Fruit fly (Drosophila melanogaster): ENCODE data around the gene CG31459.

Gene CG31459

dm6 chr3R:19859370-19860033 is 18.9 kb downstream of the CG31459 start:
- peak; percentile 74 for TF ChIP-seq noc (tag; optimal IDR thresholded peaks at IDR 0.05)

- peak; percentile 45 for TF ChIP-seq noc (tag; optimal IDR thresholded peaks at IDR 0.05)
Measured at dm6 chr3R:19860996-19861719, 20.5 kb downstream of the CG31459 start, which contains the start of the genes Ire1 and Mrm2. Ire1 (minus strand) TSS chr3R:19861291. Mrm2 (plus strand) TSS chr3R:19861610.

DNA sequence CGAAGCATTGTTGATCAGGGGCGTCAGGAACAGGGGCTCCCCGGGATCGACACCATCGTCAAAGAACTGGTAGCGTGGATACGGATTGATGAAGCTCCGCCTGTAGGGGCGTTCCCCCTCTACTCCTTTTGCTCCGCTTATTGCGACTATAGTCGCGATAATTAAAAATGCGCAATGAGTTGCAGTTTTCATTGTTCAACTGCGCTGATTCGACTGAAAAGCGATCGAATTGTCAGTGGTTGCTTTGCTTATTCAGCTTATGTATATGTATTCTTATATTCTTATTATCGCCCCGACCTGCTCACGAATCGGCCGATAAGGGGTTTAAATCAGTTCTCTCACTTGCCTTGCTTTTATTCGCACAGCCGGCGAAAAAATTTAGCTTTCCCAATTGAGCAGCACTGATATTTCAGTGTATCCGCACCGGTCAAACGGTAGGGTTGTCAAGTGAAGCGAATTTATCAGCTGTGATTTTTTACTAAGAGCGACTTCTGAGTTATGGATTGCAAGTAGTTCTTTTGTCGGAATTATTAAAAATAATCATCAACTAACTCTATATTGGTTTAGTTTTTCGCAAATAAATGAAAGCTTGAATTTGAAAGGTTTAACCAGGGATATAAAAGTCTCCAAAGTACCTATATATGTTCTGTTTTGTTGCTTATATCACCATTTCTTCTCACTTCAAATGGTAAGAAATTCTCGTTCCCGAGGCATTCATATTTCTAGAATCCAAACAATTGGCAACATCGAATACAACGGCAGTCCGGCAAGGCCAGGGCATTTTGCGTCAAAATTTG is 23.5 kb downstream of the CG31459 start, which contains the start of the genes CG4572 and CG4686:
TSS of gene CG4572 (minus strand) at position 415 of the 797 bp plus-strand sequence.
TSS of gene CG4686 (plus strand) at position 518 of the 797 bp plus-strand sequence.
- TF ChIP-seq noc (tag; optimal IDR thresholded peaks at IDR 0.05), result peak; percentile 83

dm6 chr3R:19873102-19873737 is 32.6 kb downstream of the CG31459 start:
- peak; percentile 4 for TF ChIP-seq noc (tag; optimal IDR thresholded peaks at IDR 0.05)

dm6 chr3R:19875118-19875887 is 34.7 kb downstream of the CG31459 start, which contains the start of gene Mrp5:
Mrp5 (minus strand) TSS chr3R:19875678.
- TF ChIP-seq noc (tag; optimal IDR thresholded peaks at IDR 0.05), result no peak

DNA sequence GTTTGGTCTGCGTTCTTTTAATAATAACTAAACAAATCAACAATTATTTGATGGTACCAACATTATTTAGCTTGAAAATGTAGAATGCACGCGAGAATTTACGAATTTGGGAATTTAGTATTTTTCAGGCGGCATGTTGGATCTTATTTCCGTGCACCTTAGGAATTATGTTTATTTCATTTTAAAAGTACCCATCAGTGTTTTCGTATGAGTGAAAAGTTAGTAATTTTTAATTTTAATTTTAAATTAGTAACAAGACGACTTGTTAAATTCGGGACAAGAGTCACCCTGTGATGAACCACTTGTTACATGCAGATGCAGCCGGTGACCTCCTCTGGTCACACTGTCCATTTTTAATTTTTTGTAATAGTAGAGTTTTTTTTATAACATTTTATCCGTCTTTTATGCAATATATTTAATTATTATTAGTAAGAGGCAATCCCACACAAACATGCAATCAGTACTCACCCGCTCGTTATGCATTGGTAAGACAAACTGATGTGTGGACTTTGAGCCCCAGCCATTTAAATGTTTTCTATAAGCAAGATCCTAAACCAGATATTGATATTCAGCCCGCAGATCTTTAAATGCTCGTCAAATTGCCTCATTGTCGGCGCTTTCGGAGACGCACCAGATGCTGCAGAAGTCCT is 36.9 kb downstream of the CG31459 start, which contains the start of the genes CG17186 and Arc42:
TSS of gene CG17186 (minus strand) at position 88 of the 650 bp plus-strand sequence.
TSS of gene Arc42 (plus strand) at position 311 of the 650 bp plus-strand sequence.
- no peak for TF ChIP-seq noc (tag; optimal IDR thresholded peaks at IDR 0.05)

dm6 chr3R:19879470-19880052 is 38.9 kb downstream of the CG31459 start, which contains the start of gene Ask1:
Ask1 (plus strand) TSS chr3R:19879719.
- no peak for TF ChIP-seq noc (tag; optimal IDR thresholded peaks at IDR 0.05)

- TF ChIP-seq noc (tag; optimal IDR thresholded peaks at IDR 0.05), result peak; percentile 88
Measured at dm6 chr3R:19880431-19880939, 39.8 kb downstream of the CG31459 start.

DNA sequence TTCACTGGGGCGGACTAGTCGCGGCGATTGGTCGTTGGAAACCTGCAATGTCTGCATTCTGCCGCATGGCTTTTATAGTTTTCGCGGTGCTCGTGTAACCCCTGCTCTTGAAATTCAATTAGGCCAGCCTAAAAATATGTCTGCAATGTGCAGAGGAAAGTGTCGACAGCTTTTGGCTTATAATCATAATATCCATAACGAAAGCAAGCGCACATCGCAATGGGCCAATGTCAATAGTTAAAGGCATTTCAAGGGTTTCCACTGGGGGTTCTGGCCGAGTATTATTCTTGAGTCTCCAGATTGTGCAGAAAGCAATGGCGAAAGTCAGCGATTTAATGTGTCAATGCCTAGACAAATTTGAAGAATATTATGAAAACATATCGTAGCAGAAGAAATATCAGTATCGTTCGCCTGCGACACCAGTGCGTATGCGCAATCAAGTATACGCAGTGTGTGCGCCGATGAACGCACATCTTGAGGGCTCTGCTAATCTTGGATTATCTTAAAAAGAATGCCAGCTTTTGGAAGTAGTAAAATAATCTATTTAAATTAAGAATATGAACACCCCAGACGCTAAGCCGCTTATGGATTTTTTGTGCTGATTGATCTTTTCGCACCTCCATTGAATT is 47.6 kb downstream of the CG31459 start, which contains the start of gene ninaE:
TSS of gene ninaE (minus strand) at position 51 of the 629 bp plus-strand sequence.
- TF ChIP-seq noc (tag; optimal IDR thresholded peaks at IDR 0.05), result no peak

- TF ChIP-seq noc (tag; optimal IDR thresholded peaks at IDR 0.05), result peak; percentile 92
Measured at dm6 chr3R:19889603-19890187, 49.0 kb downstream of the CG31459 start.

DNA sequence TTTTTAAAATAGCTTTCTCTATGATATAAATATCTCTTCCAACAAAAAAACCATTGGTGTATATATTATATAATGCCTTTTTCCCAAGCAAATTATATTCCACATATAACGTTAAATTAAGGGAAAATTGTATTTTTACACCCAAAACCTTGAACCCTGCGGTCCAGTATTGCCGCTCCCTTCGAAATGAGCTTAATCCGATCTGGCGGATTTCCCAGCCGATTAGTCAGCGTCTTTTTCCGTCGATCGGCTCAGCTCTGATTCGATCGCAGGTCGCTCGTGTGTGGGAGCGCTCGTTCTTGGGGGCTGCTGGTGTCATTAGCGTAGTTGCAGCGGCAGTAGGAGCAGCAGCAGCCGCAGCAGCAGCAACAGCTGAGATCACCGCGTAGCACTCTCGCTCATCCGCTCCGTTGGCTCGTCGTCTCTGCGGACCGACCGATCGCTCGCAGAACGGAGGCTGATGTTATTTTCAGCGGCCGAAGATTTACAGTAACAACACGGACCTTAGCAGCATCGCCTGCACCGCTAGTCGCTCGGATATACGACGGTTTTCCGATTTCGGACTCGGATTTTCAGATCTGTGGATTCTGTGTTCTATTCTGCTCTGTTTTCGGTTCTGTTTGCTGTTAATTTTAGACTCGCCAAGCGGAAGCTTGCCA is 49.8 kb downstream of the CG31459 start, which contains the start of gene CG4733:
TSS of gene CG4733 (plus strand) at position 350 of the 659 bp plus-strand sequence.
- TF ChIP-seq noc (tag; optimal IDR thresholded peaks at IDR 0.05), result no peak

- no peak for TF ChIP-seq noc (tag; optimal IDR thresholded peaks at IDR 0.05)
Measured at dm6 chr3R:19891363-19891762, 50.7 kb downstream of the CG31459 start.

All from whole organism, larva.